Worm (Caenorhabditis elegans) whole organism, late embryonic: ENCODE data around the gene dgn-2.
A peak's percentile ranks its signal among the peaks of the same experiment; 100 is the strongest.

ENCODE experiments used
- C38D4.7 ChIP-seq: fragments of 200-800 bp; sonication (Bioruptor generic); optimal IDR thresholded peaks from 2 replicates; lab custom pipeline; 2018; ENCODE audit warnings: mild to moderate bottlenecking, missing genetic modification characterization, moderate library complexity, missing compliant biosample characterization
- K09A11.1 ChIP-seq: sonication (generic microtip); optimal IDR thresholded peaks from 2 replicates; lab custom pipeline; 2017; ENCODE audit warnings: antibody characterized with exemption, mild to moderate bottlenecking, missing genetic modification characterization, missing compliant biosample characterization; ENCODE audit not compliant: insufficient read depth
- Y22D7AL.16 ChIP-seq: sonication (generic microtip); optimal IDR thresholded peaks from 2 replicates; lab custom pipeline; 2016; ENCODE audit warnings: missing genetic modification characterization, missing compliant biosample characterization
- ama-1 ChIP-seq: fragments of 150-350 bp; optimal IDR thresholded peaks from 2 replicates; lab custom pipeline; 2014
- ceh-14 ChIP-seq: sonication (generic microtip); optimal IDR thresholded peaks from 2 replicates; lab custom pipeline; 2016; ENCODE audit warnings: missing genotype, missing genetic modification characterization, missing compliant biosample characterization
- ceh-18 ChIP-seq: sonication (generic microtip); optimal IDR thresholded peaks from 2 replicates; lab custom pipeline; 2016; ENCODE audit warnings: missing genetic modification characterization, missing compliant biosample characterization
- ceh-19 ChIP-seq: fragments of 200-800 bp; sonication (Bioruptor generic); optimal IDR thresholded peaks from 2 replicates; lab custom pipeline; 2018; ENCODE audit warnings: mild to moderate bottlenecking, missing genetic modification characterization, missing compliant biosample characterization
- ceh-2 ChIP-seq: sonication (generic microtip); optimal IDR thresholded peaks from 2 replicates; lab custom pipeline; 2016; ENCODE audit warnings: missing genotype, missing genetic modification characterization, missing compliant biosample characterization
- ceh-30 ChIP-seq: fragments of 150-350 bp; optimal IDR thresholded peaks from 2 replicates; lab custom pipeline; 2014; ENCODE audit warnings: missing biosample characterization, missing genetic modification characterization
- ceh-31 ChIP-seq: sonication (generic microtip); optimal IDR thresholded peaks from 2 replicates; lab custom pipeline; 2016; ENCODE audit warnings: missing genetic modification characterization, missing compliant biosample characterization
- ceh-48 ChIP-seq: sonication (generic microtip); optimal IDR thresholded peaks from 2 replicates; lab custom pipeline; 2016; ENCODE audit warnings: missing genetic modification characterization, inconsistent platforms, missing compliant biosample characterization
- ceh-6 ChIP-seq: fragments of 200-800 bp; sonication (Bioruptor generic); optimal IDR thresholded peaks from 2 replicates; lab custom pipeline; 2018; ENCODE audit warnings: mild to moderate bottlenecking, missing genetic modification characterization, missing compliant biosample characterization
- ceh-9 ChIP-seq: sonication (generic microtip); optimal IDR thresholded peaks from 2 replicates; lab custom pipeline; 2016; ENCODE audit warnings: mild to moderate bottlenecking, missing genetic modification characterization, inconsistent platforms, missing compliant biosample characterization
- che-1 ChIP-seq: sonication (generic microtip); optimal IDR thresholded peaks from 2 replicates; lab custom pipeline; 2016; ENCODE audit warnings: mild to moderate bottlenecking, missing genetic modification characterization, missing compliant biosample characterization
- dve-1 ChIP-seq: sonication (generic microtip); optimal IDR thresholded peaks from 2 replicates; lab custom pipeline; 2017; ENCODE audit warnings: antibody characterized with exemption, mild to moderate bottlenecking, missing genetic modification characterization, missing compliant biosample characterization
- elt-4 ChIP-seq: sonication (generic microtip); optimal IDR thresholded peaks from 2 replicates; lab custom pipeline; 2016; ENCODE audit warnings: missing genetic modification characterization, missing compliant biosample characterization
- fkh-6 ChIP-seq: sonication (generic microtip); optimal IDR thresholded peaks from 2 replicates; lab custom pipeline; 2016; ENCODE audit warnings: missing genetic modification characterization, missing compliant biosample characterization
- gmeb-2 ChIP-seq: sonication (generic microtip); optimal IDR thresholded peaks from 2 replicates; lab custom pipeline; 2016; ENCODE audit warnings: missing genetic modification characterization, inconsistent platforms, missing compliant biosample characterization
- hlh-13 ChIP-seq: fragments of 200-800 bp; sonication (Bioruptor generic); optimal IDR thresholded peaks from 2 replicates; lab custom pipeline; 2018; ENCODE audit warnings: mild to moderate bottlenecking, missing genetic modification characterization, missing compliant biosample characterization
- hlh-6 ChIP-seq: sonication (generic microtip); optimal IDR thresholded peaks from 2 replicates; lab custom pipeline; 2016; ENCODE audit warnings: missing genotype, missing genetic modification characterization, missing compliant biosample characterization
- hlh-8 ChIP-seq: sonication (generic microtip); optimal IDR thresholded peaks from 2 replicates; lab custom pipeline; 2016; ENCODE audit warnings: missing genotype, missing genetic modification characterization, missing compliant biosample characterization
- lim-6 ChIP-seq: sonication (generic microtip); optimal IDR thresholded peaks from 2 replicates; lab custom pipeline; 2016; ENCODE audit warnings: missing genetic modification characterization, missing compliant biosample characterization
- lin-11 ChIP-seq: fragments of 200-800 bp; sonication (Bioruptor generic); optimal IDR thresholded peaks from 2 replicates; lab custom pipeline; 2018; ENCODE audit warnings: mild to moderate bottlenecking, missing genetic modification characterization, missing compliant biosample characterization
- madf-2 ChIP-seq: sonication (generic microtip); optimal IDR thresholded peaks from 2 replicates; lab custom pipeline; 2017; ENCODE audit warnings: missing genetic modification characterization, missing compliant biosample characterization
- mec-3 ChIP-seq: sonication (generic microtip); optimal IDR thresholded peaks from 2 replicates; lab custom pipeline; 2016; ENCODE audit warnings: borderline replicate concordance, missing genetic modification characterization, missing compliant biosample characterization
- nfya-1 ChIP-seq: sonication (generic microtip); optimal IDR thresholded peaks from 2 replicates; lab custom pipeline; 2017; ENCODE audit warnings: missing genetic modification characterization, mild to moderate bottlenecking, missing compliant biosample characterization, antibody characterized with exemption, moderate library complexity
- nhr-11 ChIP-seq: fragments of 150-350 bp; optimal IDR thresholded peaks from 2 replicates; lab custom pipeline; 2014; ENCODE audit warnings: missing biosample characterization, missing genetic modification characterization
- npax-4 ChIP-seq: sonication (generic microtip); optimal IDR thresholded peaks from 2 replicates; lab custom pipeline; 2016; ENCODE audit warnings: missing genetic modification characterization, missing compliant biosample characterization
- odd-2 ChIP-seq: sonication (generic microtip); optimal IDR thresholded peaks from 2 replicates; lab custom pipeline; 2017; ENCODE audit warnings: antibody characterized with exemption, mild to moderate bottlenecking, missing genetic modification characterization, missing compliant biosample characterization
- pat-9 ChIP-seq: fragments of 200-800 bp; sonication (Bioruptor generic); optimal IDR thresholded peaks from 2 replicates; lab custom pipeline; 2018; ENCODE audit warnings: mild to moderate bottlenecking, missing genetic modification characterization, moderate library complexity, missing compliant biosample characterization
- pqm-1 ChIP-seq: sonication (generic microtip); optimal IDR thresholded peaks from 2 replicates; lab custom pipeline; 2016; ENCODE audit warnings: missing genetic modification characterization, missing compliant biosample characterization
- pros-1 ChIP-seq: fragments of 150-350 bp; optimal IDR thresholded peaks from 2 replicates; lab custom pipeline; 2014; ENCODE audit warnings: missing biosample characterization, missing genetic modification reagents, missing genetic modification characterization
- ref-2 ChIP-seq: sonication (generic microtip); optimal IDR thresholded peaks from 2 replicates; lab custom pipeline; 2016; ENCODE audit warnings: missing genetic modification characterization, missing compliant biosample characterization
- rnt-1 ChIP-seq: sonication (generic microtip); optimal IDR thresholded peaks from 2 replicates; lab custom pipeline; 2016; ENCODE audit warnings: missing genetic modification characterization, missing compliant biosample characterization
- sdc-2 ChIP-seq: sonication (generic microtip); optimal IDR thresholded peaks from 2 replicates; lab custom pipeline; 2016; ENCODE audit warnings: missing genotype, missing genetic modification characterization, missing compliant biosample characterization
- sox-2 ChIP-seq: fragments of 200-800 bp; sonication (Bioruptor generic); IDR thresholded peaks from 2 replicates; pipeline ENCODE4 v1.3.6; 2022; ENCODE audit warnings: missing genetic modification reagents, missing genetic modification characterization, missing compliant biosample characterization
- sox-4 ChIP-seq: sonication (generic microtip); optimal IDR thresholded peaks from 2 replicates; lab custom pipeline; 2017; ENCODE audit warnings: mild to moderate bottlenecking, missing genetic modification characterization, inconsistent platforms, missing compliant biosample characterization
- syd-9 ChIP-seq: sonication (generic microtip); optimal IDR thresholded peaks from 2 replicates; lab custom pipeline; 2016; ENCODE audit warnings: mild to moderate bottlenecking, missing genetic modification characterization, moderate library complexity, missing compliant biosample characterization
- tbx-2 ChIP-seq: sonication (generic microtip); optimal IDR thresholded peaks from 2 replicates; lab custom pipeline; 2016; ENCODE audit warnings: missing genetic modification characterization, missing compliant biosample characterization
- tbx-7 ChIP-seq: sonication (generic microtip); optimal IDR thresholded peaks from 2 replicates; lab custom pipeline; 2016; ENCODE audit warnings: missing genotype, missing genetic modification characterization, missing compliant biosample characterization
- ttx-3 ChIP-seq: sonication (generic microtip); optimal IDR thresholded peaks from 2 replicates; lab custom pipeline; 2016; ENCODE audit warnings: missing genetic modification reagents, missing genetic modification characterization, missing compliant biosample characterization
- unc-3 ChIP-seq, 2 experiments: fragments of 200-800 bp in 1 of 2; sonication (Bioruptor generic) in 1 of 2; sonication (generic microtip) in 1 of 2; conservative IDR thresholded peaks in 1 of 2; optimal IDR thresholded peaks in 1 of 2; 2 replicates each; pipeline versions ENCODE4 v1.3.6 to Lab custom; 2016 to 2022; ENCODE audit warnings: missing compliant biosample characterization in 2 of 2, missing genetic modification characterization in 2 of 2, missing genetic modification reagents in 1 of 2
- unc-42 ChIP-seq: sonication (generic microtip); optimal IDR thresholded peaks from 2 replicates; lab custom pipeline; 2016; ENCODE audit warnings: missing genotype, missing genetic modification characterization, missing compliant biosample characterization
- unc-55 ChIP-seq: sonication (generic microtip); optimal IDR thresholded peaks from 2 replicates; lab custom pipeline; 2017; ENCODE audit warnings: missing biosample characterization, missing genetic modification reagents, missing genetic modification characterization
- zip-5 ChIP-seq: sonication (generic microtip); optimal IDR thresholded peaks from 2 replicates; lab custom pipeline; 2016; ENCODE audit warnings: missing genetic modification characterization, missing compliant biosample characterization
- ztf-16 ChIP-seq: sonication (generic microtip); optimal IDR thresholded peaks from 2 replicates; lab custom pipeline; 2017; ENCODE audit warnings: missing genetic modification characterization, missing compliant biosample characterization

The dgn-2 gene

DNA sequence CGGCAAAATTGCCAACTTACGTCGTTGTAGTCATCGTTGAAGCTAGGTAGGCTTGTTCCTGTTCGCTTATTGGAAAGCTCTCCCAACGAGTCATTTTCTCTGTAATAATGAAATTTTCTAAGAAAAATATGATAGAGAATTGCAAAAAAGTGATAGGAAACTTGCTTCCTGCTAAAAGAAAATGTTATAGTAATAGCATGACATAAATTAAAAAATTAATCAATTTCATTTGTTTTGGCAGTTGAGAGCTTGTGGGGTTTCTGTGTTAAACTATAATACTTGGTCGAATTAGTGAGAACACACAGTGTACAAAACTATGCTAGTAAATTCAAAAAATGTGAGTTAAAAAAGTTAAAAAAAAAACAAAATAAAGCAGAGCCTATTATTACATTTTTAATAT is 37.5 kb downstream of the dgn-2 start, which contains the start of gene F21E9.2:
Gene F21E9.2 (minus strand): TSS at position 101 of the 400 bp plus-strand sequence.
- TF ChIP-seq pat-9 (no peak), tbx-2 (no peak), odd-2 (tag; lab: Kevin White, UChicago) (no peak), ceh-9 (tag; lab: Kevin White, UChicago) (no peak), ceh-6 (no peak), syd-9 (no peak), che-1 (no peak), sdc-2 (tag; lab: Kevin White, UChicago) (no peak), unc-3 (GFP tag; conservative IDR thresholded peaks at IDR 0.05; lab: Robert Waterston, UW) (no peak), unc-3 (tag; optimal IDR thresholded peaks at IDR 0.05; lab: Kevin White, UChicago) (no peak), pqm-1 (tag; lab: Kevin White, UChicago) (no peak), madf-2 (no peak), ttx-3 (tag; lab: Kevin White, UChicago) (no peak), ceh-30 (tag; lab: Kevin White, UChicago) (no peak), lin-11 (tag; lab: Kevin White, UChicago) (no peak), lim-6 (tag; lab: Kevin White, UChicago) (no peak), zip-5 (tag; lab: Kevin White, UChicago) (no peak), ceh-48 (no peak), ztf-16 (tag; lab: Kevin White, UChicago) (no peak), ceh-14 (tag; lab: Kevin White, UChicago) (no peak), gmeb-2 (tag; lab: Kevin White, UChicago) (no peak)

DNA sequence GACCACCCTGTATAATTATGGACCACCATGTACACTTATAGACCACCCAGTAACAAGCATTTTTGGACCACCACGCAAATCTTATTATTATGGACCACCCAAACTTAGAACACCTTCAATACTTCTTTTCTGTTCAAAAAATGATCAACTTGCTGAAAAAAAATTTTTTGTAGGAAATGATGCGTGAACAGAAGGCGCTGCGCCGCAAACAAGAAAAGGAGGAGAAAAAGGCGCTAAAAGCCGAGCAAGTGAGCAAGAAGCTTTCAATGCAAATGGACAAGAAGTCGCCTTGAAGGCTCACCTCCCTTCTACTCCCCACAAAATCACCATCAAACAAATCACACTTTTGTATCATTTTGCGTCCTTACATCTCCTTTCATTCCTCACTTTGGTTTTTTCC is 40.1 kb downstream of the dgn-2 start:
- TF ChIP-seq che-1, result no peak
- TF ChIP-seq odd-2 (tag; lab: Kevin White, UChicago), result no peak
- no peak for TF ChIP-seq pqm-1 (tag; lab: Kevin White, UChicago)
- no peak for TF ChIP-seq unc-55 (GFP tag; lab: Kevin White, UChicago)
- TF ChIP-seq pros-1 (tag; lab: Kevin White, UChicago), result no peak
- no peak for TF ChIP-seq ama-1 (lab: Kevin White, UChicago)
- TF ChIP-seq nfya-1 (tag; lab: Kevin White, UChicago), result no peak
- TF ChIP-seq tbx-7, result no peak
- TF ChIP-seq ceh-14 (tag; lab: Kevin White, UChicago), result no peak
- no peak for TF ChIP-seq hlh-6 (tag; lab: Kevin White, UChicago)
- no peak for TF ChIP-seq nhr-11 (tag; lab: Kevin White, UChicago)
- TF ChIP-seq Y22D7AL.16 (tag; lab: Kevin White, UChicago), result no peak
- TF ChIP-seq lin-11 (tag; lab: Kevin White, UChicago), result no peak
- TF ChIP-seq madf-2, result no peak
- TF ChIP-seq sdc-2 (tag; lab: Kevin White, UChicago), result no peak
- no peak for TF ChIP-seq npax-4 (tag; lab: Kevin White, UChicago)

DNA sequence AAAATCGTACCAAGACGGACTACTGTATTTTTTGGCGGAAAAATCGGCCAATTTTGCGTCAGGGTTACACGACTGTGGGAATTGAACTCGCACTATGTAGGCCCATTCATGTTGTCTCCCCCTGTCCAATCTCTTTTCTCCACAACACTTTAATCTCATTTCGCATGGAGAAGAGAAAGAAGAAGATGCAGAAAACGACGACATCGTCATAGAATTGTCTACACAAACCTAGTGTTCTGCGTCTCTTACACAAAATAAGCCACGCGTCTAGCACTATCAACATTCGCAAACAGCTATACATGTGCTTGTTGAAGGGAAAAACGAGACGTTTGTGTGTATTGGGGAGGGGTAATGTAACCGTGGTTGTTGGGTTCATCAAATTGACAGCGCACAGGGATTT is 44.3 kb downstream of the dgn-2 start:
- TF ChIP-seq ref-2 (tag; lab: Kevin White, UChicago) (peak; percentile 44), C38D4.7 (GFP tag; lab: Kevin White, UChicago) (no peak), elt-4 (no peak), madf-2 (peak; percentile 4), rnt-1 (tag; lab: Kevin White, UChicago) (peak; percentile 6), sox-4 (tag; lab: Kevin White, UChicago) (no peak), ceh-31 (tag; lab: Kevin White, UChicago) (peak; percentile 69), ceh-18 (peak; percentile 36), lim-6 (tag; lab: Kevin White, UChicago) (no peak), nfya-1 (tag; lab: Kevin White, UChicago) (peak; percentile 58), ttx-3 (tag; lab: Kevin White, UChicago) (no peak), syd-9 (no peak), unc-42 (tag; lab: Kevin White, UChicago) (peak; percentile 97), mec-3 (tag; lab: Kevin White, UChicago) (no peak), pros-1 (tag; lab: Kevin White, UChicago) (no peak), unc-3 (GFP tag; conservative IDR thresholded peaks at IDR 0.05; lab: Robert Waterston, UW) (no peak), unc-3 (tag; optimal IDR thresholded peaks at IDR 0.05; lab: Kevin White, UChicago) (no peak), K09A11.1 (tag; lab: Kevin White, UChicago) (peak; percentile 18), sox-2 (GFP tag; lab: Robert Waterston, UW) (no peak), dve-1 (tag; lab: Kevin White, UChicago) (no peak), fkh-6 (tag; lab: Kevin White, UChicago) (no peak), hlh-8 (tag; lab: Kevin White, UChicago) (no peak), npax-4 (tag; lab: Kevin White, UChicago) (no peak), ceh-2 (no peak), tbx-7 (no peak), ceh-19 (GFP tag; lab: Kevin White, UChicago) (no peak), tbx-2 (peak; percentile 28), hlh-13 (GFP tag; lab: Kevin White, UChicago) (no peak), sdc-2 (tag; lab: Kevin White, UChicago) (peak; percentile 98), ceh-30 (tag; lab: Kevin White, UChicago) (no peak)
- TF ChIP-seq, all 69 proteins: peak for 10
